Worm (Caenorhabditis elegans) whole organism, midembryonic: ENCODE measurements around the gene rars-1.

Source experiments
- T22C8.4 ChIP-seq: fragments of 200-800 bp; sonication (Bioruptor generic); IDR thresholded peaks from 2 replicates; pipeline ENCODE4 v1.3.6; 2022; ENCODE audit warnings: missing genetic modification characterization, missing compliant biosample characterization
- flt-1 ChIP-seq: fragments of 200-800 bp; sonication (Bioruptor generic); IDR thresholded peaks from 2 replicates; pipeline ENCODE4 v1.3.6; 2022; ENCODE audit warnings: missing genetic modification characterization, missing compliant biosample characterization
- klf-2 ChIP-seq: fragments of 200-800 bp; sonication (Bioruptor generic); conservative IDR thresholded peaks from 2 replicates; pipeline ENCODE4 v1.3.6; 2022; ENCODE audit warnings: missing genetic modification reagents, missing genetic modification characterization, missing compliant biosample characterization
- ref-1 ChIP-seq: fragments of 200-800 bp; sonication (Bioruptor generic); conservative IDR thresholded peaks from 2 replicates; pipeline ENCODE4 v1.3.6; 2022; ENCODE audit warnings: missing genetic modification reagents, missing genetic modification characterization, missing compliant biosample characterization
- ztf-23 ChIP-seq: fragments of 200-800 bp; sonication (Bioruptor generic); IDR thresholded peaks from 2 replicates; pipeline ENCODE4 v1.3.6; 2022; ENCODE audit warnings: missing genetic modification reagents, missing genetic modification characterization, missing compliant biosample characterization
- ztf-29 ChIP-seq: fragments of 200-800 bp; sonication (Bioruptor generic); IDR thresholded peaks from 2 replicates; pipeline ENCODE4 v1.3.6; 2022; ENCODE audit warnings: missing genetic modification reagents, missing genetic modification characterization, missing compliant biosample characterization

DNA sequence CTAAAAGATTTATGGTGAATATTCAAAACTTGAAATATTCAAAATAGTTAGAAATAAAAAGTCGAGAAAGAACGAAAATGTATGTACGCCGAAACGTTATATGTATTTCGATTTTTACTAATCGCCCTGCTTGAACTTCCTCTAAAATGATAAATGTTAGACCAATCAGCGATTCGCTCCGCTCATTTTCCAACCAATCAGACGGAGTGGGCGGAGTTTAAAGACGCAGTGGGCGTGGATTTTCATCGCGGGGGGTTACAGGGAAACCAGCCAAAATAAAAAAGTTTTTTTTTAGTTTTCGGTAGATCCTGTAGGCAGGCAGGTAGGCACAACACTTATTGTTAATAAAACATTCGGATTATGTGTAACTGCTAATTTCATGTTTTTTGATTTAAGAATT is 36.0 kb upstream of the rars-1 start:
- TF ChIP-seq klf-2, result no peak
- no peak for TF ChIP-seq flt-1 (GFP tag; lab: Robert Waterston, UW)
- TF ChIP-seq ztf-23 (GFP tag; lab: Robert Waterston, UW), result no peak
- TF ChIP-seq T22C8.4, result no peak
- no peak for TF ChIP-seq ztf-29 (GFP tag; lab: Robert Waterston, UW)
- no peak for TF ChIP-seq ref-1 (GFP tag; lab: Robert Waterston, UW)
